Worm (Caenorhabditis elegans) whole organism, early embryonic: Measurements from ENCODE around the gene abce-1.

Experiments
- B0310.2 ChIP-seq: sonication (generic microtip); optimal IDR thresholded peaks from 2 replicates; lab custom pipeline; 2016; ENCODE audit warnings: mild to moderate bottlenecking, missing genetic modification characterization, missing compliant biosample characterization
- F13C5.2 ChIP-seq: sonication (generic microtip); optimal IDR thresholded peaks from 2 replicates; lab custom pipeline; 2017; ENCODE audit warnings: mild to moderate bottlenecking, missing genetic modification characterization, inconsistent platforms, missing compliant biosample characterization
- aly-1 ChIP-seq: sonication (generic microtip); optimal IDR thresholded peaks from 2 replicates; lab custom pipeline; 2016; ENCODE audit warnings: missing genetic modification characterization, missing compliant biosample characterization
- ama-1 ChIP-seq: fragments of 150-350 bp; optimal IDR thresholded peaks from 2 replicates; lab custom pipeline; 2014
- ceh-13 ChIP-seq: fragments of 200-800 bp; sonication (Bioruptor generic); optimal IDR thresholded peaks from 2 replicates; lab custom pipeline; 2018; ENCODE audit warnings: mild to moderate bottlenecking, missing genetic modification characterization, missing compliant biosample characterization
- ceh-36 ChIP-seq: sonication (generic microtip); optimal IDR thresholded peaks from 2 replicates; lab custom pipeline; 2016; ENCODE audit warnings: missing genetic modification characterization, inconsistent platforms, missing compliant biosample characterization
- ets-7 ChIP-seq: sonication (generic microtip); optimal IDR thresholded peaks from 2 replicates; lab custom pipeline; 2016; ENCODE audit warnings: missing genotype, missing genetic modification characterization, missing compliant biosample characterization
- flt-1 ChIP-seq: fragments of 200-800 bp; sonication (Bioruptor generic); IDR thresholded peaks from 2 replicates; pipeline ENCODE4 v1.3.6; 2022; ENCODE audit warnings: missing genetic modification characterization, missing compliant biosample characterization
- hmbx-1 ChIP-seq: sonication (generic microtip); optimal IDR thresholded peaks from 2 replicates; lab custom pipeline; 2016; ENCODE audit warnings: mild to moderate bottlenecking, missing genetic modification characterization, missing compliant biosample characterization
- hmg-4 ChIP-seq: fragments of 200-800 bp; sonication (Bioruptor generic); optimal IDR thresholded peaks from 2 replicates; lab custom pipeline; 2018; ENCODE audit warnings: mild to moderate bottlenecking, missing genetic modification characterization, missing compliant biosample characterization
- hnd-1 ChIP-seq: sonication (generic microtip); optimal IDR thresholded peaks from 2 replicates; lab custom pipeline; 2016; ENCODE audit warnings: missing genetic modification characterization, missing compliant biosample characterization
- pes-1 ChIP-seq: fragments of 200-800 bp; sonication (Bioruptor generic); IDR thresholded peaks from 2 replicates; pipeline ENCODE4 v1.3.6; 2022; ENCODE audit warnings: missing genetic modification reagents, missing genetic modification characterization, missing compliant biosample characterization
- scrt-1 ChIP-seq: fragments of 200-800 bp; sonication (Bioruptor generic); IDR thresholded peaks from 2 replicates; pipeline ENCODE4 v1.3.6; 2022; ENCODE audit warnings: missing genetic modification characterization, missing compliant biosample characterization
- sea-1 ChIP-seq: fragments of 200-800 bp; sonication (Bioruptor generic); conservative IDR thresholded peaks from 2 replicates; pipeline ENCODE4 v1.3.6; 2022; ENCODE audit warnings: missing genetic modification characterization, missing compliant biosample characterization
- tbx-11 ChIP-seq: fragments of 200-800 bp; sonication (Bioruptor generic); IDR thresholded peaks from 2 replicates; pipeline ENCODE4 v1.3.6; 2022; ENCODE audit warnings: missing genetic modification characterization, missing compliant biosample characterization
- tbx-37 ChIP-seq: fragments of 200-800 bp; sonication (Bioruptor generic); conservative IDR thresholded peaks from 2 replicates; pipeline ENCODE4 v1.3.6; 2022; ENCODE audit warnings: missing genetic modification reagents, missing genetic modification characterization, missing compliant biosample characterization
- tra-4 ChIP-seq: sonication (generic microtip); optimal IDR thresholded peaks from 2 replicates; lab custom pipeline; 2017; ENCODE audit warnings: missing genetic modification characterization, missing compliant biosample characterization

abce-1 gene

ce11 chrIII:13123440-13123839, 30.2 kb upstream of the abce-1 start:
- TF ChIP-seq hnd-1 (tag; lab: Kevin White, UChicago) (no peak), ceh-36 (tag; lab: Kevin White, UChicago) (no peak), aly-1 (tag; lab: Kevin White, UChicago) (no peak), pes-1 (GFP tag; lab: Robert Waterston, UW) (no peak), tbx-37 (GFP tag; lab: Robert Waterston, UW) (no peak), tra-4 (tag; lab: Kevin White, UChicago) (no peak), scrt-1 (no peak)

ce11 chrIII:13127157-13127556, 26.5 kb upstream of the abce-1 start:
- TF ChIP-seq B0310.2 (tag; lab: Kevin White, UChicago) (no peak), ceh-13 (GFP tag; lab: Kevin White, UChicago) (no peak), hmbx-1 (tag; lab: Kevin White, UChicago) (no peak), tbx-11 (GFP tag; lab: Robert Waterston, UW) (no peak), hmg-4 (GFP tag; lab: Kevin White, UChicago) (no peak), sea-1 (GFP tag; lab: Robert Waterston, UW) (no peak), ceh-36 (tag; lab: Kevin White, UChicago) (no peak)

- TF ChIP-seq tbx-37 (GFP tag; lab: Robert Waterston, UW), result no peak
- no peak for TF ChIP-seq pes-1 (GFP tag; lab: Robert Waterston, UW)
- no peak for TF ChIP-seq ceh-36 (tag; lab: Kevin White, UChicago)
- no peak for TF ChIP-seq F13C5.2
- TF ChIP-seq flt-1 (GFP tag; lab: Robert Waterston, UW), result no peak
- no peak for TF ChIP-seq ets-7 (tag; lab: Kevin White, UChicago)
- no peak for TF ChIP-seq ama-1
- no peak for TF ChIP-seq tra-4 (tag; lab: Kevin White, UChicago)
- no peak for TF ChIP-seq hnd-1 (tag; lab: Kevin White, UChicago)
Observed at ce11 chrIII:13131220-13131619, 22.4 kb upstream of the abce-1 start.

ce11 chrIII:13139301-13139700, 14.3 kb upstream of the abce-1 start, which contains the start of gene bre-2:
Gene bre-2 (minus strand): TSS chrIII:13139626.
- TF ChIP-seq F13C5.2 (no peak), tbx-11 (GFP tag; lab: Robert Waterston, UW) (no peak), aly-1 (tag; lab: Kevin White, UChicago) (no peak), ceh-36 (tag; lab: Kevin White, UChicago) (no peak), tbx-37 (GFP tag; lab: Robert Waterston, UW) (no peak), ceh-13 (GFP tag; lab: Kevin White, UChicago) (no peak), sea-1 (GFP tag; lab: Robert Waterston, UW) (no peak), tra-4 (tag; lab: Kevin White, UChicago) (no peak), hnd-1 (tag; lab: Kevin White, UChicago) (no peak), ets-7 (tag; lab: Kevin White, UChicago) (no peak), scrt-1 (no peak), ama-1 (no peak), hmbx-1 (tag; lab: Kevin White, UChicago) (no peak), pes-1 (GFP tag; lab: Robert Waterston, UW) (no peak), flt-1 (GFP tag; lab: Robert Waterston, UW) (no peak), B0310.2 (tag; lab: Kevin White, UChicago) (no peak), hmg-4 (GFP tag; lab: Kevin White, UChicago) (no peak)

- no peak for TF ChIP-seq ets-7 (tag; lab: Kevin White, UChicago)
- no peak for TF ChIP-seq B0310.2 (tag; lab: Kevin White, UChicago)
- TF ChIP-seq tbx-37 (GFP tag; lab: Robert Waterston, UW), result no peak
- no peak for TF ChIP-seq ceh-13 (GFP tag; lab: Kevin White, UChicago)
- TF ChIP-seq aly-1 (tag; lab: Kevin White, UChicago), result no peak
- TF ChIP-seq scrt-1, result no peak
- no peak for TF ChIP-seq pes-1 (GFP tag; lab: Robert Waterston, UW)
- TF ChIP-seq tbx-11 (GFP tag; lab: Robert Waterston, UW), result no peak
- TF ChIP-seq flt-1 (GFP tag; lab: Robert Waterston, UW), result no peak
- TF ChIP-seq ceh-36 (tag; lab: Kevin White, UChicago), result no peak
- TF ChIP-seq hnd-1 (tag; lab: Kevin White, UChicago), result no peak
- TF ChIP-seq F13C5.2, result no peak
- no peak for TF ChIP-seq hmbx-1 (tag; lab: Kevin White, UChicago)
- no peak for TF ChIP-seq tra-4 (tag; lab: Kevin White, UChicago)
Observed at ce11 chrIII:13151765-13152164, 1.9 kb upstream of the abce-1 start.

- TF ChIP-seq ets-7 (tag; lab: Kevin White, UChicago) (no peak), ceh-13 (GFP tag; lab: Kevin White, UChicago) (no peak), aly-1 (tag; lab: Kevin White, UChicago) (no peak), sea-1 (GFP tag; lab: Robert Waterston, UW) (no peak), hmbx-1 (tag; lab: Kevin White, UChicago) (no peak), tbx-37 (GFP tag; lab: Robert Waterston, UW) (no peak), scrt-1 (no peak), hnd-1 (tag; lab: Kevin White, UChicago) (no peak), tbx-11 (GFP tag; lab: Robert Waterston, UW) (no peak), tra-4 (tag; lab: Kevin White, UChicago) (no peak), flt-1 (GFP tag; lab: Robert Waterston, UW) (no peak), ama-1 (no peak)
Observed at ce11 chrIII:13152697-13153391, 773 bp upstream of the abce-1 start, which contains the start of gene Y39E4B.10. Gene Y39E4B.10 (minus strand): TSS chrIII:13152858.

- TF ChIP-seq scrt-1 (0 out of 2 replicates have a peak, but pooled peaks have one; percentile 12), ceh-36 (tag; lab: Kevin White, UChicago) (no peak), hnd-1 (tag; lab: Kevin White, UChicago) (no peak), hmbx-1 (tag; lab: Kevin White, UChicago) (no peak), ceh-13 (GFP tag; lab: Kevin White, UChicago) (no peak), B0310.2 (tag; lab: Kevin White, UChicago) (no peak), flt-1 (GFP tag; lab: Robert Waterston, UW) (0 out of 2 replicates have a peak, but pooled peaks have one; percentile 25)
Observed at ce11 chrIII:13160636-13161035, 7.0 kb downstream of the abce-1 start.
